Fruit fly (Drosophila melanogaster): ENCODE data around the gene Got2.
A peak's percentile ranks its signal among the peaks of the same experiment; 100 is the strongest.

The Got2 gene

dm6 chr2L:1986343-1987280, 946 bp downstream of the Got2 start (continued):
- TF ChIP-seq CG4424 (GFP tag; optimal IDR thresholded peaks at IDR 0.05) (peak; percentile 1), cas (GFP tag; IDR thresholded peaks at IDR 0.05) (no peak), CG11085 (GFP tag; IDR thresholded peaks at IDR 0.05) (peak; percentile 49; the same call in 1 of the 2 replicates), HmgZ (tag; optimal IDR thresholded peaks at IDR 0.05) (peak; percentile 37), exex (tag; optimal IDR thresholded peaks at IDR 0.05) (peak; percentile 99), CG18262 (tag; optimal IDR thresholded peaks at IDR 0.05) (peak; percentile 15), sr (GFP tag; IDR thresholded peaks at IDR 0.05) (peak; percentile 28; the same call in 1 of the 3 replicates), CG17186 (GFP tag; optimal IDR thresholded peaks at IDR 0.05) (no peak), CG17328 (GFP tag; IDR thresholded peaks at IDR 0.05) (0 out of 2 replicates have a peak, but pooled peaks have one; percentile 32), CG9609 (GFP tag; optimal IDR thresholded peaks at IDR 0.05) (peak; percentile 58), Atf6 (GFP tag; IDR thresholded peaks at IDR 0.05) (0 out of 2 replicates have a peak, but pooled peaks have one; percentile 43), ara (GFP tag; IDR thresholded peaks at IDR 0.05) (0 out of 2 replicates have a peak, but pooled peaks have one; percentile 10), kni (GFP tag; optimal IDR thresholded peaks at IDR 0.05) (no peak), salm (tag; optimal IDR thresholded peaks at IDR 0.05) (no peak), CG2875 (GFP tag; optimal IDR thresholded peaks at IDR 0.05) (no peak), Nf-YB (GFP tag; optimal IDR thresholded peaks at IDR 0.05) (no peak), lmd (GFP tag; IDR thresholded peaks at IDR 0.05) (peak; percentile 61; the same call in 1 of the 2 replicates), abd-A (tag; optimal IDR thresholded peaks at IDR 0.05) (no peak), tx (GFP tag; optimal IDR thresholded peaks at IDR 0.05) (peak; percentile 17), CG17912 (GFP tag; optimal IDR thresholded peaks at IDR 0.05) (no peak), dimm (GFP tag; IDR thresholded peaks at IDR 0.05) (no peak), pum (GFP tag; optimal IDR thresholded peaks at IDR 0.05) (no peak), CrebB (tag; optimal IDR thresholded peaks at IDR 0.05) (no peak), ato (GFP tag; IDR thresholded peaks at IDR 0.05; ENCODE audit: partially characterized antibody) (no peak), gfzf (GFP tag; optimal IDR thresholded peaks at IDR 0.05) (no peak), pb (GFP tag; optimal IDR thresholded peaks at IDR 0.05) (peak; percentile 36), CG17385 (GFP tag; optimal IDR thresholded peaks at IDR 0.05) (peak; percentile 44), ash1 (GFP tag; optimal IDR thresholded peaks at IDR 0.05) (no peak), CG31441 (GFP tag; IDR thresholded peaks at IDR 0.05) (0 out of 2 replicates have a peak, but pooled peaks have one; percentile 44), CG15011 (GFP tag; optimal IDR thresholded peaks at IDR 0.05) (no peak), bbx (GFP tag; IDR thresholded peaks at IDR 0.05; ENCODE audit: partially characterized antibody) (no peak), hth (optimal IDR thresholded peaks at IDR 0.05) (no peak), CG18599 (GFP tag; optimal IDR thresholded peaks at IDR 0.05) (peak; percentile 63), slbo (GFP tag; IDR thresholded peaks at IDR 0.05) (peak; percentile 82), CG13296 (GFP tag; optimal IDR thresholded peaks at IDR 0.05) (peak; percentile 16), CoRest (tag; optimal IDR thresholded peaks at IDR 0.05) (peak; percentile 62), MTF-1 (GFP tag; optimal IDR thresholded peaks at IDR 0.05; ENCODE audit: borderline replicate concordance) (no peak), bcd (GFP tag; optimal IDR thresholded peaks at IDR 0.05) (peak; percentile 59), Hr78 (GFP tag; optimal IDR thresholded peaks at IDR 0.05) (peak in 1 of 2 experiments; percentile 94), CG9876 (GFP tag; optimal IDR thresholded peaks at IDR 0.05) (peak; percentile 3), Ptx1 (GFP tag; IDR thresholded peaks at IDR 0.05) (peak; percentile 59), CG6813 (GFP tag; optimal IDR thresholded peaks at IDR 0.05) (peak; percentile 31), wek (GFP tag; optimal IDR thresholded peaks at IDR 0.05) (no peak), sug (tag; optimal IDR thresholded peaks at IDR 0.05) (peak; percentile 100), grau (tag; optimal IDR thresholded peaks at IDR 0.05) (peak; percentile 62), CG14965 (GFP tag; optimal IDR thresholded peaks at IDR 0.05; ENCODE audit: borderline replicate concordance) (no peak), sob (GFP tag; IDR thresholded peaks at IDR 0.05) (peak; percentile 49)

Data from whole organism, embryonic.